Fruit fly (Drosophila melanogaster): ENCODE measurements around the gene inaF-D.

The inaF-D gene

DNA sequence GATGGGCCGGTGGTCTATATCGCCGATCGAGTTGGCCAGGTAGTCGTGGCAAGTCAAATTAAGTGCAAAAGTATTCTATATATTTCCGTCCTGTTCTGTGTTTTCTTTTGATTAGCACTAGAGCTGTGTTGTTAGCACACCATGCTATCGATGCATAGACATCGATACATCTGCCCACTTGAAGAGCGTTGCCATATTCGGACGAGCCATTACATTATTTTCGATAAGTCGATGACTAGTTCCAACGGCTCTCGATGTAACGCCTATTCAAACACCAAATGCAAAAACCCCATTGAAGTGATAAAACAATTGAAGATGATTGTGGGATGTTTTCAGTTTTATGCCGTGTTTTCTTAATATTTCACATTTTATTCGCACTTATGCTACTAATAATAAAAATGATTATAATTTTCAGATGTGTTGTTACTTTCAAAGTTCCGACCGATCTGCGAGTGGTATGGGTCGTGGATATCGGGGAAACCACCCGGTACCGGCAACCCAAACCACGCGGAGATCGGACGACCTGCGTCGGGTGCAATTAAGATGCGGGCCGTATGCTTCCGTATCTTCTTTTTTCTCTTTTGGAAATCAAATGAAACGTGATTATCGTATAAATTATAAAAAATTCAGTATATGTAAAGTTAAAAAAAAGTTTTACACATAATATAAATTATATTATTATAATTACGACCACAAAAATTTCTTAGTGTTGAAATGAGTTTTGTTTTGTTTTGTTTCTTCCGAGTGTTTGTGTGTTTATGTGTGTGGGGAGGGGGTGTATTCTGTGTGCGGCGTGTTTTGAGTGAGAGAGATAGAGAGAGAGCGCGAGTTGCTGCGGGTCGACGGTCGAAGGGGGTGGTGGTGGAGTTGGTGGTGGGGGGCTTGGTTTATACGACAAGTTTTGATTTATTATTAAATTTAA is 18.8 kb downstream of the inaF-D start, which contains the start of gene FucT6 (continued):
- TF ChIP-seq Gsc (GFP tag; IDR thresholded peaks at IDR 0.05), result no peak
- TF ChIP-seq Chrac-16 (GFP tag; optimal IDR thresholded peaks at IDR 0.05), result no peak
- no peak for TF ChIP-seq ash1 (GFP tag; optimal IDR thresholded peaks at IDR 0.05)
- no peak for TF ChIP-seq CG6254 (GFP tag; optimal IDR thresholded peaks at IDR 0.05)
- peak; percentile 8 for TF ChIP-seq D19A (tag; optimal IDR thresholded peaks at IDR 0.05)
- peak; percentile 13 for TF ChIP-seq CG15601 (tag; optimal IDR thresholded peaks at IDR 0.05)
- TF ChIP-seq gcm (GFP tag; optimal IDR thresholded peaks at IDR 0.05), result peak; percentile 61
- TF ChIP-seq BtbVII (GFP tag; optimal IDR thresholded peaks at IDR 0.05), result no peak
- TF ChIP-seq gem (tag; optimal IDR thresholded peaks at IDR 0.05), result peak; percentile 25
- TF ChIP-seq CG15696 (tag; optimal IDR thresholded peaks at IDR 0.05), result no peak
- TF ChIP-seq kah (GFP tag; optimal IDR thresholded peaks at IDR 0.05), result no peak
- TF ChIP-seq tap (tag; optimal IDR thresholded peaks at IDR 0.05), result peak; percentile 47
- no peak for TF ChIP-seq CG1792 (GFP tag; optimal IDR thresholded peaks at IDR 0.05)
- TF ChIP-seq grau (tag; optimal IDR thresholded peaks at IDR 0.05), result no peak
- no peak for TF ChIP-seq Hr51 (GFP tag; optimal IDR thresholded peaks at IDR 0.05)
- no peak for TF ChIP-seq bcd (GFP tag; optimal IDR thresholded peaks at IDR 0.05)
- no peak for TF ChIP-seq CG7745 (tag; optimal IDR thresholded peaks at IDR 0.05)
- TF ChIP-seq CG7556 (GFP tag; optimal IDR thresholded peaks at IDR 0.05), result peak; percentile 49
- TF ChIP-seq chif (GFP tag; optimal IDR thresholded peaks at IDR 0.05), result no peak
- no peak for TF ChIP-seq unpg (GFP tag; optimal IDR thresholded peaks at IDR 0.05)
- no peak for TF ChIP-seq hkb (optimal IDR thresholded peaks at IDR 0.05)
- TF ChIP-seq hkb (GFP tag; IDR thresholded peaks at IDR 0.05), result no peak
- TF ChIP-seq eyg (GFP tag; optimal IDR thresholded peaks at IDR 0.05), result no peak
- peak; percentile 23 for TF ChIP-seq gfzf (GFP tag; optimal IDR thresholded peaks at IDR 0.05)
- TF ChIP-seq Bgb (GFP tag; IDR thresholded peaks at IDR 0.05; ENCODE audit: partially characterized antibody), result peak; percentile 94
- no peak for TF ChIP-seq CG6654 (GFP tag; optimal IDR thresholded peaks at IDR 0.05)
- TF ChIP-seq stc (GFP tag; IDR thresholded peaks at IDR 0.05), result no peak
- no peak for TF ChIP-seq ap (GFP tag; IDR thresholded peaks at IDR 0.05)
- TF ChIP-seq fru (optimal IDR thresholded peaks at IDR 0.05), result no peak
- no peak for TF ChIP-seq tll (GFP tag; optimal IDR thresholded peaks at IDR 0.05)
- TF ChIP-seq peb (GFP tag; IDR thresholded peaks at IDR 0.05), result no peak
- peak; percentile 52 for TF ChIP-seq CG12155 (GFP tag; optimal IDR thresholded peaks at IDR 0.05)
- TF ChIP-seq CG6765 (GFP tag; optimal IDR thresholded peaks at IDR 0.05), result no peak
- no peak for TF ChIP-seq CG5953 (GFP tag; IDR thresholded peaks at IDR 0.05)
- 0 out of 2 replicates have a peak, but pooled peaks have one; percentile 21 for TF ChIP-seq ranshi (GFP tag; IDR thresholded peaks at IDR 0.05)
- TF ChIP-seq cwo (GFP tag; optimal IDR thresholded peaks at IDR 0.05), result peak; percentile 21
- TF ChIP-seq GATAe (GFP tag; conservative IDR thresholded peaks at IDR 0.05), result no peak
- TF ChIP-seq CG9932 (GFP tag; IDR thresholded peaks at IDR 0.05), result no peak; the same call in 1 of the 2 replicates
- TF ChIP-seq MTF-1 (GFP tag; optimal IDR thresholded peaks at IDR 0.05; ENCODE audit: borderline replicate concordance), result no peak
- TF ChIP-seq CG16813 (GFP tag; IDR thresholded peaks at IDR 0.05; ENCODE audit: partially characterized antibody), result peak; percentile 87
- TF ChIP-seq kni (GFP tag; optimal IDR thresholded peaks at IDR 0.05), result no peak
- TF ChIP-seq ac (GFP tag; optimal IDR thresholded peaks at IDR 0.05), result no peak
- no peak for TF ChIP-seq CG15479 (GFP tag; optimal IDR thresholded peaks at IDR 0.05)
- 0 out of 2 replicates have a peak, but pooled peaks have one; percentile 53 for TF ChIP-seq Drgx (GFP tag; IDR thresholded peaks at IDR 0.05)
- no peak for TF ChIP-seq Dfd (GFP tag; optimal IDR thresholded peaks at IDR 0.05)
- TF ChIP-seq slou (GFP tag; optimal IDR thresholded peaks at IDR 0.05), result no peak
- TF ChIP-seq CG8478 (optimal IDR thresholded peaks at IDR 0.05), result no peak
- TF ChIP-seq pita (GFP tag; optimal IDR thresholded peaks at IDR 0.05), result no peak
- no peak for TF ChIP-seq sqz (GFP tag; optimal IDR thresholded peaks at IDR 0.05)

Data from whole organism, embryonic.